Worm (Caenorhabditis elegans) whole organism, L4/young adult: ENCODE data around the gene crls-1.

Source experiments
- W03F9.2 ChIP-seq: fragments of 150-350 bp; optimal IDR thresholded peaks from 2 replicates; lab custom pipeline; 2014; ENCODE audit warnings: missing biosample characterization, missing genetic modification characterization
- dao-5 ChIP-seq: sonication (generic microtip); optimal IDR thresholded peaks from 2 replicates; lab custom pipeline; 2016; ENCODE audit warnings: missing genotype, missing genetic modification characterization, moderate library complexity, missing compliant biosample characterization
- him-1 ChIP-seq: sonication (generic microtip); optimal IDR thresholded peaks from 2 replicates; lab custom pipeline; 2016; ENCODE audit warnings: missing genotype, missing genetic modification reagents, missing genetic modification characterization, missing compliant biosample characterization

crls-1 gene

ce11 chrIII:919322-919721, 9.6 kb upstream of the crls-1 start, which contains the start of gene F23H11.7:
F23H11.7 (minus strand) TSS chrIII:919422.
- TF ChIP-seq W03F9.2 (tag; lab: Kevin White, UChicago) = no peak

- TF ChIP-seq him-1 (tag; lab: Kevin White, UChicago) = no peak
- TF ChIP-seq W03F9.2 (tag; lab: Kevin White, UChicago) = no peak
- no peak for TF ChIP-seq dao-5 (tag; lab: Kevin White, UChicago)
These were observed 7.2 kb upstream of the crls-1 start, which contains the start of gene idpp-13 for ce11 chrIII:916897-917296. idpp-13 (minus strand) TSS chrIII:916997.

- no peak for TF ChIP-seq W03F9.2 (tag; lab: Kevin White, UChicago)
- no peak for TF ChIP-seq him-1 (tag; lab: Kevin White, UChicago)
These were observed 1.0 kb upstream of the crls-1 start, which contains the start of the genes F23H11.5 and bra-2 for ce11 chrIII:910540-911311. F23H11.5 (minus strand) TSS chrIII:910590. bra-2 (plus strand) TSS chrIII:911261.

ce11 chrIII:907990-908389, 1.7 kb downstream of the crls-1 start:
- TF ChIP-seq W03F9.2 (tag; lab: Kevin White, UChicago) = no peak
- no peak for TF ChIP-seq dao-5 (tag; lab: Kevin White, UChicago)
- no peak for TF ChIP-seq him-1 (tag; lab: Kevin White, UChicago)

- no peak for TF ChIP-seq him-1 (tag; lab: Kevin White, UChicago)
- no peak for TF ChIP-seq dao-5 (tag; lab: Kevin White, UChicago)
- no peak for TF ChIP-seq W03F9.2 (tag; lab: Kevin White, UChicago)
These were observed 2.4 kb downstream of the crls-1 start, which contains the start of gene F23H11.4 for ce11 chrIII:907311-907710. F23H11.4 (minus strand) TSS chrIII:907539.

ce11 chrIII:901600-902250, 8.0 kb downstream of the crls-1 start:
- TF ChIP-seq dao-5 (tag; lab: Kevin White, UChicago) (no peak), W03F9.2 (tag; lab: Kevin White, UChicago) (no peak), him-1 (tag; lab: Kevin White, UChicago) (no peak)

ce11 chrIII:901148-901547, 8.6 kb downstream of the crls-1 start, which contains the start of gene sucl-2:
sucl-2 (minus strand) TSS chrIII:901412.
- TF ChIP-seq dao-5 (tag; lab: Kevin White, UChicago) (no peak), him-1 (tag; lab: Kevin White, UChicago) (no peak), W03F9.2 (tag; lab: Kevin White, UChicago) (no peak)

ce11 chrIII:900134-900533, 9.6 kb downstream of the crls-1 start:
- no peak for TF ChIP-seq W03F9.2 (tag; lab: Kevin White, UChicago)
- no peak for TF ChIP-seq him-1 (tag; lab: Kevin White, UChicago)
- no peak for TF ChIP-seq dao-5 (tag; lab: Kevin White, UChicago)

- no peak for TF ChIP-seq him-1 (tag; lab: Kevin White, UChicago)
- TF ChIP-seq dao-5 (tag; lab: Kevin White, UChicago) = no peak
- TF ChIP-seq W03F9.2 (tag; lab: Kevin White, UChicago) = no peak
These were observed 12.8 kb downstream of the crls-1 start for ce11 chrIII:896904-897303.

ce11 chrIII:895525-895924, 14.2 kb downstream of the crls-1 start, which contains the start of the genes ztf-18 and F23H11.2:
ztf-18 (minus strand) TSS chrIII:895712.
F23H11.2 (plus strand) TSS chrIII:895747.
- TF ChIP-seq dao-5 (tag; lab: Kevin White, UChicago) (no peak), W03F9.2 (tag; lab: Kevin White, UChicago) (no peak), him-1 (tag; lab: Kevin White, UChicago) (no peak)

- TF ChIP-seq W03F9.2 (tag; lab: Kevin White, UChicago) (no peak), dao-5 (tag; lab: Kevin White, UChicago) (no peak), him-1 (tag; lab: Kevin White, UChicago) (no peak)
These were observed 18.7 kb downstream of the crls-1 start, which contains the start of gene T24C4.10 for ce11 chrIII:891014-891413. T24C4.10 (minus strand) TSS chrIII:891243.

ce11 chrIII:888983-889549, 20.6 kb downstream of the crls-1 start:
- TF ChIP-seq W03F9.2 (tag; lab: Kevin White, UChicago) = no peak
- TF ChIP-seq him-1 (tag; lab: Kevin White, UChicago) = no peak

ce11 chrIII:887874-888299, 21.8 kb downstream of the crls-1 start:
- TF ChIP-seq dao-5 (tag; lab: Kevin White, UChicago) (no peak), W03F9.2 (tag; lab: Kevin White, UChicago) (peak; percentile 14), him-1 (tag; lab: Kevin White, UChicago) (peak; percentile 66)
